Worm (Caenorhabditis elegans) whole organism, mixed stage, embryonic: ENCODE results near the gene ZK673.1.

Experiments
- blmp-1 ChIP-seq: fragments of 150-350 bp; optimal IDR thresholded peaks from 2 replicates; lab custom pipeline; 2014; ENCODE audit warnings: missing biosample characterization, missing genetic modification characterization
- ham-2 ChIP-seq: fragments of 200-800 bp; sonication (Bioruptor generic); optimal IDR thresholded peaks from 2 replicates; lab custom pipeline; 2018; ENCODE audit warnings: mild to moderate bottlenecking, missing genetic modification characterization, missing compliant biosample characterization
- lin-13 ChIP-seq: fragments of 150-350 bp; optimal IDR thresholded peaks from 2 replicates; lab custom pipeline; 2014; ENCODE audit warnings: missing biosample characterization, missing genetic modification characterization
- lsy-2 ChIP-seq: fragments of 150-350 bp; optimal IDR thresholded peaks from 2 replicates; lab custom pipeline; 2014; ENCODE audit warnings: missing biosample characterization, missing genetic modification characterization
- mab-5 ChIP-seq: fragments of 150-350 bp; optimal IDR thresholded peaks from 2 replicates; lab custom pipeline; 2014; ENCODE audit warnings: missing biosample characterization, missing genetic modification characterization
- nhr-28 ChIP-seq: fragments of 150-350 bp; optimal IDR thresholded peaks from 2 replicates; lab custom pipeline; 2014; ENCODE audit warnings: missing biosample characterization, missing genetic modification characterization
- nhr-76 ChIP-seq: sonication (generic microtip); optimal IDR thresholded peaks from 2 replicates; lab custom pipeline; 2017; ENCODE audit warnings: missing biosample characterization, missing genetic modification characterization
- snpc-4 ChIP-seq: fragments of 150-350 bp; optimal IDR thresholded peaks from 2 replicates; lab custom pipeline; 2014; ENCODE audit warnings: missing biosample characterization, missing genetic modification characterization
- unc-62 ChIP-seq: fragments of 150-350 bp; optimal IDR thresholded peaks from 2 replicates; lab custom pipeline; 2014; ENCODE audit warnings: missing biosample characterization, missing genetic modification reagents, missing genetic modification characterization

DNA sequence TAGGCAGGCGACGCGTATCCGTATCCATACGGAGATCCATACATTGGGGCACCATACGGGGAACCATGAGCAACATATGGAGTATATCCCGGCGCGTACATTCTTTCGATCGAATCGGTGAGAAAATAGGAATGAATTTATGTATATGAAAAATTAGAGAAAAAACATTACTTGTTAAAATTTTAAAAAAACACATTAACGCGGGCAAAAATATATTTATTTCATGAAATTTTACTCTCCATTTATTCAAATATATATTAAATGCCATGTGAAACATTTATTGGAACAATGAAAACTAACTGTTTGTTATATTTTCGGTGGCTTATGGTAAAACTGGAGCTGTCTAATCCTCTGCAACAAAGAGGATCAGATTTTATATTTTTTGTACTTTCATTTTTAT lies 28.8 kb downstream of the ZK673.1 start, which contains the start of gene ZK666.2:
- TF ChIP-seq lsy-2 (tag; lab: Kevin White, UChicago) (no peak), ham-2 (GFP tag; lab: Kevin White, UChicago) (no peak), unc-62 (GFP tag; lab: Kevin White, UChicago) (no peak), mab-5 (tag; lab: Kevin White, UChicago) (no peak), lin-13 (no peak), nhr-76 (tag; lab: Kevin White, UChicago) (no peak), snpc-4 (tag; lab: Kevin White, UChicago) (no peak), blmp-1 (tag; lab: Kevin White, UChicago) (no peak), nhr-28 (tag; lab: Kevin White, UChicago) (no peak)
